Fruit fly (Drosophila melanogaster): Measurements from ENCODE around the gene Gyc32E.
A peak's percentile ranks its signal among the peaks of the same experiment; 100 is the strongest.

- no peak for TF ChIP-seq CG8478 (optimal IDR thresholded peaks at IDR 0.05)
- peak; percentile 79 to 92 for TF ChIP-seq CTCF (optimal IDR thresholded peaks at IDR 0.05)
These were observed 22.9 kb upstream of the Gyc32E start, which contains the start of gene Vm32E for dm6 chr2L:11171615-11172356.

Data from S2 (cell line).